Worm (Caenorhabditis elegans) whole organism, young adult: ENCODE data around the gene srbc-33.

Experiments used
- B0035.1 ChIP-seq: sonication (generic microtip); optimal IDR thresholded peaks from 2 replicates; lab custom pipeline; 2016; ENCODE audit warnings: missing genetic modification characterization, mild to moderate bottlenecking, missing compliant biosample characterization, missing genotype, missing genetic modification reagents
- ccch-3 ChIP-seq: fragments of 200-800 bp; sonication (Bioruptor generic); optimal IDR thresholded peaks from 2 replicates; lab custom pipeline; 2018; ENCODE audit warnings: mild to moderate bottlenecking, missing genetic modification characterization, missing compliant biosample characterization
- egrh-3 ChIP-seq: fragments of 200-800 bp; sonication (Bioruptor generic); IDR thresholded peaks from 2 replicates; pipeline ENCODE4 v1.3.6; 2022; ENCODE audit warnings: missing genetic modification reagents, missing genetic modification characterization, missing compliant biosample characterization
- lin-26 ChIP-seq: fragments of 200-800 bp; sonication (Bioruptor generic); IDR thresholded peaks from 2 replicates; pipeline ENCODE4 v1.3.6; 2022; ENCODE audit warnings: missing genetic modification reagents, missing genetic modification characterization, missing compliant biosample characterization
- lin-35 ChIP-seq, 3 experiments: fragments of 150-350 bp in 2 of 3; sonication (generic microtip) in 1 of 3; optimal IDR thresholded peaks; 2 replicates each; lab custom pipeline; 2014 to 2018; ENCODE audit warnings: missing biosample characterization in 3 of 3, missing genetic modification characterization in 3 of 3, missing genetic modification reagents in 3 of 3
- pbrm-1 ChIP-seq: fragments of 200-800 bp; sonication (Bioruptor generic); IDR thresholded peaks from 2 replicates; pipeline ENCODE4 v1.3.6; 2022; ENCODE audit warnings: missing genetic modification reagents, missing genetic modification characterization, missing compliant biosample characterization
- snpc-4 ChIP-seq, 5 experiments: fragments of 150-350 bp in 1 of 5; sonication (generic microtip) in 4 of 5; optimal IDR thresholded peaks; 2 replicates each; lab custom pipeline; 2014 to 2018; ENCODE audit warnings: missing genetic modification characterization in 5 of 5, missing biosample characterization in 3 of 5, antibody characterized with exemption in 2 of 5, mild to moderate bottlenecking in 2 of 5, missing compliant biosample characterization in 2 of 5, missing genotype in 2 of 5, moderate library complexity in 2 of 5, missing genetic modification reagents in 1 of 5

DNA sequence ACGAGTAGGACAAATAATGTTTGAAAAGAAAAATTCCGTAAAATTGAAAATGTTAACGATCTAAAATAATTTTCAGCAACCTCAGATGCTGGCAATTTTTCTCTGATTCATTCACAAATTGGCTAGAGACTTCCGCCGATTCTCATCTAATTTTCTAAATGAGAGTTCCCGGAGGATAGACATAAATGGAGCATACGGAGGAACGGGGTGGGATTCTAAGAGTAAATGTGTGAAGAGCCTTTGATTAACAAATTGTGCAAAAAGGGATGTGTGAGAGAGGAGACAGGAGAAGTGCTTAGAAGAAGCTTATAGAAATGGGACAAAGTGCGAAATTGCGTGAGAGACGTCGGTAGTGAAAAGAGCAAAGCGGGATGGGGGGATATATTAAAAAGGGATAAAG, 33.0 kb downstream of the srbc-33 start:
- TF ChIP-seq lin-35 (GFP tag; optimal IDR thresholded peaks at IDR 0.05; lab: Kevin White, UChicago), result no peak
- no peak for TF ChIP-seq ccch-3 (GFP tag; lab: Kevin White, UChicago)
- no peak for TF ChIP-seq pbrm-1 (GFP tag; lab: Robert Waterston, UW)
- TF ChIP-seq egrh-3 (GFP tag; lab: Robert Waterston, UW), result no peak
- no peak for TF ChIP-seq lin-26 (GFP tag; lab: Robert Waterston, UW)
- TF ChIP-seq snpc-4 (GFP tag; optimal IDR thresholded peaks at IDR 0.05; lab: Kevin White, UChicago), result no peak
- TF ChIP-seq snpc-4 (tag; optimal IDR thresholded peaks at IDR 0.05; lab: Kevin White, UChicago), result no peak
- no peak for TF ChIP-seq B0035.1
